Worm (Caenorhabditis elegans) whole organism, early embryonic: Measurements from ENCODE around the gene cyp-33C2.

Experiments used
- B0310.2 ChIP-seq: sonication (generic microtip); optimal IDR thresholded peaks from 2 replicates; lab custom pipeline; 2016; ENCODE audit warnings: mild to moderate bottlenecking, missing genetic modification characterization, missing compliant biosample characterization
- F13C5.2 ChIP-seq: sonication (generic microtip); optimal IDR thresholded peaks from 2 replicates; lab custom pipeline; 2017; ENCODE audit warnings: mild to moderate bottlenecking, missing genetic modification characterization, inconsistent platforms, missing compliant biosample characterization
- aly-1 ChIP-seq: sonication (generic microtip); optimal IDR thresholded peaks from 2 replicates; lab custom pipeline; 2016; ENCODE audit warnings: missing genetic modification characterization, missing compliant biosample characterization
- ama-1 ChIP-seq: fragments of 150-350 bp; optimal IDR thresholded peaks from 2 replicates; lab custom pipeline; 2014
- ceh-13 ChIP-seq: fragments of 200-800 bp; sonication (Bioruptor generic); optimal IDR thresholded peaks from 2 replicates; lab custom pipeline; 2018; ENCODE audit warnings: mild to moderate bottlenecking, missing genetic modification characterization, missing compliant biosample characterization
- ceh-36 ChIP-seq: sonication (generic microtip); optimal IDR thresholded peaks from 2 replicates; lab custom pipeline; 2016; ENCODE audit warnings: missing genetic modification characterization, inconsistent platforms, missing compliant biosample characterization
- ets-7 ChIP-seq: sonication (generic microtip); optimal IDR thresholded peaks from 2 replicates; lab custom pipeline; 2016; ENCODE audit warnings: missing genotype, missing genetic modification characterization, missing compliant biosample characterization
- flt-1 ChIP-seq: fragments of 200-800 bp; sonication (Bioruptor generic); IDR thresholded peaks from 2 replicates; pipeline ENCODE4 v1.3.6; 2022; ENCODE audit warnings: missing genetic modification characterization, missing compliant biosample characterization
- hmbx-1 ChIP-seq: sonication (generic microtip); optimal IDR thresholded peaks from 2 replicates; lab custom pipeline; 2016; ENCODE audit warnings: mild to moderate bottlenecking, missing genetic modification characterization, missing compliant biosample characterization
- hmg-4 ChIP-seq: fragments of 200-800 bp; sonication (Bioruptor generic); optimal IDR thresholded peaks from 2 replicates; lab custom pipeline; 2018; ENCODE audit warnings: mild to moderate bottlenecking, missing genetic modification characterization, missing compliant biosample characterization
- hnd-1 ChIP-seq: sonication (generic microtip); optimal IDR thresholded peaks from 2 replicates; lab custom pipeline; 2016; ENCODE audit warnings: missing genetic modification characterization, missing compliant biosample characterization
- pes-1 ChIP-seq: fragments of 200-800 bp; sonication (Bioruptor generic); IDR thresholded peaks from 2 replicates; pipeline ENCODE4 v1.3.6; 2022; ENCODE audit warnings: missing genetic modification reagents, missing genetic modification characterization, missing compliant biosample characterization
- scrt-1 ChIP-seq: fragments of 200-800 bp; sonication (Bioruptor generic); IDR thresholded peaks from 2 replicates; pipeline ENCODE4 v1.3.6; 2022; ENCODE audit warnings: missing genetic modification characterization, missing compliant biosample characterization
- sea-1 ChIP-seq: fragments of 200-800 bp; sonication (Bioruptor generic); conservative IDR thresholded peaks from 2 replicates; pipeline ENCODE4 v1.3.6; 2022; ENCODE audit warnings: missing genetic modification characterization, missing compliant biosample characterization
- tbx-11 ChIP-seq: fragments of 200-800 bp; sonication (Bioruptor generic); IDR thresholded peaks from 2 replicates; pipeline ENCODE4 v1.3.6; 2022; ENCODE audit warnings: missing genetic modification characterization, missing compliant biosample characterization
- tbx-37 ChIP-seq: fragments of 200-800 bp; sonication (Bioruptor generic); conservative IDR thresholded peaks from 2 replicates; pipeline ENCODE4 v1.3.6; 2022; ENCODE audit warnings: missing genetic modification reagents, missing genetic modification characterization, missing compliant biosample characterization
- tra-4 ChIP-seq: sonication (generic microtip); optimal IDR thresholded peaks from 2 replicates; lab custom pipeline; 2017; ENCODE audit warnings: missing genetic modification characterization, missing compliant biosample characterization

cyp-33C2 gene

ce11 chrV:2146044-2146443, 37.2 kb upstream of the cyp-33C2 start, which contains the start of gene str-52:
Gene str-52, minus strand, starts transcription at chrV:2146144.
- TF ChIP-seq ceh-13 (GFP tag; lab: Kevin White, UChicago) (no peak), ceh-36 (tag; lab: Kevin White, UChicago) (no peak), pes-1 (GFP tag; lab: Robert Waterston, UW) (no peak), hmbx-1 (tag; lab: Kevin White, UChicago) (no peak), scrt-1 (GFP tag; lab: Robert Waterston, UW) (no peak)

- TF ChIP-seq F13C5.2 (tag; lab: Kevin White, UChicago) (no peak), tra-4 (tag; lab: Kevin White, UChicago) (no peak), flt-1 (GFP tag; lab: Robert Waterston, UW) (no peak), tbx-11 (no peak), ceh-36 (tag; lab: Kevin White, UChicago) (no peak)
Measured at ce11 chrV:2146795-2147194, 36.5 kb upstream of the cyp-33C2 start, which contains the start of gene srbc-20. Gene srbc-20, plus strand, starts transcription at chrV:2147095.

ce11 chrV:2149432-2149831, 33.9 kb upstream of the cyp-33C2 start, which contains the start of gene C45H4.21:
Gene C45H4.21, minus strand, starts transcription at chrV:2149532.
- TF ChIP-seq ceh-36 (tag; lab: Kevin White, UChicago), result no peak
- TF ChIP-seq aly-1, result no peak
- TF ChIP-seq hmbx-1 (tag; lab: Kevin White, UChicago), result no peak
- no peak for TF ChIP-seq F13C5.2 (tag; lab: Kevin White, UChicago)
- no peak for TF ChIP-seq pes-1 (GFP tag; lab: Robert Waterston, UW)
- no peak for TF ChIP-seq flt-1 (GFP tag; lab: Robert Waterston, UW)
- TF ChIP-seq ets-7 (tag; lab: Kevin White, UChicago), result no peak
- no peak for TF ChIP-seq tbx-11
- TF ChIP-seq ceh-13 (GFP tag; lab: Kevin White, UChicago), result no peak
- TF ChIP-seq scrt-1 (GFP tag; lab: Robert Waterston, UW), result no peak
- no peak for TF ChIP-seq B0310.2 (tag; lab: Kevin White, UChicago)
- no peak for TF ChIP-seq tra-4 (tag; lab: Kevin White, UChicago)
- TF ChIP-seq hnd-1, result no peak
- no peak for TF ChIP-seq hmg-4 (GFP tag; lab: Kevin White, UChicago)
- TF ChIP-seq sea-1 (GFP tag; lab: Robert Waterston, UW), result no peak
- TF ChIP-seq tbx-37 (GFP tag; lab: Robert Waterston, UW), result no peak
- TF ChIP-seq ama-1 (lab: Kevin White, UChicago), result no peak

- TF ChIP-seq hmbx-1 (tag; lab: Kevin White, UChicago) (no peak), aly-1 (no peak), tbx-37 (GFP tag; lab: Robert Waterston, UW) (no peak), flt-1 (GFP tag; lab: Robert Waterston, UW) (no peak), scrt-1 (GFP tag; lab: Robert Waterston, UW) (no peak), hmg-4 (GFP tag; lab: Kevin White, UChicago) (no peak), tra-4 (tag; lab: Kevin White, UChicago) (no peak), ets-7 (tag; lab: Kevin White, UChicago) (no peak), ama-1 (lab: Kevin White, UChicago) (no peak), F13C5.2 (tag; lab: Kevin White, UChicago) (no peak), sea-1 (GFP tag; lab: Robert Waterston, UW) (no peak), pes-1 (GFP tag; lab: Robert Waterston, UW) (no peak), ceh-36 (tag; lab: Kevin White, UChicago) (no peak), hnd-1 (no peak), ceh-13 (GFP tag; lab: Kevin White, UChicago) (no peak), tbx-11 (no peak), B0310.2 (tag; lab: Kevin White, UChicago) (no peak)
Measured at ce11 chrV:2150876-2151275, 32.4 kb upstream of the cyp-33C2 start, which contains the start of gene C45H4.13. Gene C45H4.13, minus strand, starts transcription at chrV:2150976.

ce11 chrV:2151458-2151857, 31.8 kb upstream of the cyp-33C2 start, which contains the start of gene srbc-24:
Gene srbc-24, plus strand, starts transcription at chrV:2151758.
- TF ChIP-seq sea-1 (GFP tag; lab: Robert Waterston, UW) (no peak), tbx-11 (no peak), pes-1 (GFP tag; lab: Robert Waterston, UW) (no peak), F13C5.2 (tag; lab: Kevin White, UChicago) (no peak), ceh-36 (tag; lab: Kevin White, UChicago) (no peak), hmbx-1 (tag; lab: Kevin White, UChicago) (no peak), flt-1 (GFP tag; lab: Robert Waterston, UW) (no peak), ceh-13 (GFP tag; lab: Kevin White, UChicago) (no peak), hnd-1 (no peak), tbx-37 (GFP tag; lab: Robert Waterston, UW) (no peak), aly-1 (no peak), ama-1 (lab: Kevin White, UChicago) (no peak), scrt-1 (GFP tag; lab: Robert Waterston, UW) (no peak), hmg-4 (GFP tag; lab: Kevin White, UChicago) (no peak), B0310.2 (tag; lab: Kevin White, UChicago) (no peak)

ce11 chrV:2153274-2153673, 30.0 kb upstream of the cyp-33C2 start, which contains the start of gene srbc-23:
Gene srbc-23, plus strand, starts transcription at chrV:2153574.
- no peak for TF ChIP-seq tbx-11
- no peak for TF ChIP-seq hmbx-1 (tag; lab: Kevin White, UChicago)
- TF ChIP-seq ceh-36 (tag; lab: Kevin White, UChicago), result no peak
- TF ChIP-seq hmg-4 (GFP tag; lab: Kevin White, UChicago), result no peak
- no peak for TF ChIP-seq F13C5.2 (tag; lab: Kevin White, UChicago)
- TF ChIP-seq hnd-1, result no peak
- TF ChIP-seq scrt-1 (GFP tag; lab: Robert Waterston, UW), result no peak
- TF ChIP-seq ama-1 (lab: Kevin White, UChicago), result no peak
- TF ChIP-seq tra-4 (tag; lab: Kevin White, UChicago), result no peak
- TF ChIP-seq sea-1 (GFP tag; lab: Robert Waterston, UW), result no peak

ce11 chrV:2155232-2155631, 28.1 kb upstream of the cyp-33C2 start, which contains the start of gene srbc-21:
Gene srbc-21, plus strand, starts transcription at chrV:2155532.
- no peak for TF ChIP-seq hmbx-1 (tag; lab: Kevin White, UChicago)
- no peak for TF ChIP-seq ceh-36 (tag; lab: Kevin White, UChicago)
- no peak for TF ChIP-seq pes-1 (GFP tag; lab: Robert Waterston, UW)
- no peak for TF ChIP-seq tra-4 (tag; lab: Kevin White, UChicago)
- TF ChIP-seq hnd-1, result no peak
- TF ChIP-seq ets-7 (tag; lab: Kevin White, UChicago), result no peak
- no peak for TF ChIP-seq ama-1 (lab: Kevin White, UChicago)
- TF ChIP-seq flt-1 (GFP tag; lab: Robert Waterston, UW), result no peak
- TF ChIP-seq tbx-37 (GFP tag; lab: Robert Waterston, UW), result no peak
